Worm (Caenorhabditis elegans) whole organism, L2 larva: Measurements from ENCODE around the gene kle-2.

Experiments
- C34F6.9 ChIP-seq: fragments of 150-350 bp; optimal IDR thresholded peaks from 2 replicates; lab custom pipeline; 2014; ENCODE audit warnings: missing biosample characterization, missing genetic modification characterization
- F13H6.1 ChIP-seq: sonication (generic microtip); optimal IDR thresholded peaks from 2 replicates; lab custom pipeline; 2016; ENCODE audit warnings: missing genetic modification characterization, missing compliant biosample characterization
- R02D3.7 ChIP-seq: fragments of 150-350 bp; optimal IDR thresholded peaks from 2 replicates; lab custom pipeline; 2014; ENCODE audit warnings: missing biosample characterization, missing genetic modification characterization
- Y55F3AM.14 ChIP-seq: fragments of 200-800 bp; sonication (Bioruptor generic); optimal IDR thresholded peaks from 2 replicates; lab custom pipeline; 2018; ENCODE audit warnings: mild to moderate bottlenecking, missing genetic modification characterization, missing compliant biosample characterization
- ZK546.5 ChIP-seq: sonication (generic microtip); optimal IDR thresholded peaks from 2 replicates; lab custom pipeline; 2017; ENCODE audit warnings: missing biosample characterization, missing genetic modification characterization
- alr-1 ChIP-seq: fragments of 150-350 bp; optimal IDR thresholded peaks from 2 replicates; lab custom pipeline; 2014; ENCODE audit warnings: missing biosample characterization, missing genetic modification characterization
- ama-1 ChIP-seq: fragments of 150-350 bp; optimal IDR thresholded peaks from 2 replicates; lab custom pipeline; 2018; ENCODE audit warnings: inconsistent platforms
- blmp-1 ChIP-seq: sonication (generic microtip); optimal IDR thresholded peaks from 2 replicates; lab custom pipeline; 2017; ENCODE audit warnings: missing genetic modification characterization, mild to moderate bottlenecking, missing compliant biosample characterization, antibody characterized with exemption, moderate library complexity; ENCODE audit not compliant: insufficient read depth
- ceh-16 ChIP-seq: fragments of 150-350 bp; optimal IDR thresholded peaks from 2 replicates; lab custom pipeline; 2014; ENCODE audit warnings: missing biosample characterization, missing genetic modification characterization
- crh-2 ChIP-seq: sonication (generic microtip); optimal IDR thresholded peaks from 2 replicates; lab custom pipeline; 2017; ENCODE audit warnings: missing biosample characterization, missing genetic modification characterization
- dmd-4 ChIP-seq: sonication (generic microtip); optimal IDR thresholded peaks from 2 replicates; lab custom pipeline; 2017; ENCODE audit warnings: missing biosample characterization, missing genetic modification characterization
- elt-3 ChIP-seq: sonication (generic microtip); optimal IDR thresholded peaks from 2 replicates; lab custom pipeline; 2017; ENCODE audit warnings: missing biosample characterization, missing genetic modification characterization
- gmeb-1 ChIP-seq: fragments of 150-350 bp; optimal IDR thresholded peaks from 2 replicates; lab custom pipeline; 2014; ENCODE audit warnings: missing biosample characterization, missing genetic modification characterization
- lin-11 ChIP-seq: fragments of 150-350 bp; sonication (generic microtip); optimal IDR thresholded peaks from 2 replicates; lab custom pipeline; 2014; ENCODE audit warnings: missing biosample characterization, missing genetic modification characterization, inconsistent platforms, mixed read lengths
- lin-39 ChIP-seq: fragments of 150-350 bp; optimal IDR thresholded peaks from 2 replicates; lab custom pipeline; 2014; ENCODE audit warnings: missing biosample characterization, missing genetic modification reagents, missing genetic modification characterization
- lsy-2 ChIP-seq, 2 experiments: fragments of 150-350 bp in 1 of 2; sonication (generic microtip) in 1 of 2; optimal IDR thresholded peaks; 2 replicates each; lab custom pipeline; 2014 to 2017; ENCODE audit warnings: missing biosample characterization in 2 of 2, missing genetic modification characterization in 2 of 2
- mab-5 ChIP-seq: fragments of 150-350 bp; optimal IDR thresholded peaks from 2 replicates; lab custom pipeline; 2014; ENCODE audit warnings: missing biosample characterization, missing genetic modification characterization
- mbf-1 ChIP-seq: sonication (generic microtip); optimal IDR thresholded peaks from 2 replicates; lab custom pipeline; 2017; ENCODE audit warnings: missing biosample characterization, missing genetic modification characterization
- nhr-10 ChIP-seq: sonication (generic microtip); optimal IDR thresholded peaks from 2 replicates; lab custom pipeline; 2017; ENCODE audit warnings: missing biosample characterization, missing genetic modification characterization
- nhr-11 ChIP-seq: fragments of 150-350 bp; optimal IDR thresholded peaks from 2 replicates; lab custom pipeline; 2014; ENCODE audit warnings: missing biosample characterization, missing genetic modification characterization
- nhr-129 ChIP-seq: fragments of 150-350 bp; optimal IDR thresholded peaks from 2 replicates; lab custom pipeline; 2014; ENCODE audit warnings: missing biosample characterization, missing genetic modification characterization
- nhr-21 ChIP-seq: fragments of 150-350 bp; optimal IDR thresholded peaks from 2 replicates; lab custom pipeline; 2014; ENCODE audit warnings: missing biosample characterization, missing genetic modification characterization
- nhr-23 ChIP-seq: fragments of 150-350 bp; optimal IDR thresholded peaks from 2 replicates; lab custom pipeline; 2014; ENCODE audit warnings: missing biosample characterization, missing genetic modification reagents, missing genetic modification characterization
- nhr-25 ChIP-seq: fragments of 150-350 bp; sonication (generic microtip); optimal IDR thresholded peaks from 3 replicates; lab custom pipeline; 2014; ENCODE audit warnings: missing biosample characterization, missing genetic modification characterization
- nhr-6 ChIP-seq: fragments of 150-350 bp; optimal IDR thresholded peaks from 2 replicates; lab custom pipeline; 2014; ENCODE audit warnings: missing biosample characterization, missing genetic modification characterization
- nhr-77 ChIP-seq: fragments of 150-350 bp; optimal IDR thresholded peaks from 2 replicates; lab custom pipeline; 2014; ENCODE audit warnings: missing biosample characterization, missing genetic modification characterization
- sem-4 ChIP-seq: fragments of 150-350 bp; optimal IDR thresholded peaks from 2 replicates; lab custom pipeline; 2014; ENCODE audit warnings: missing biosample characterization, missing genetic modification reagents, missing genetic modification characterization
- sma-3 ChIP-seq: sonication (generic microtip); optimal IDR thresholded peaks from 2 replicates; lab custom pipeline; 2016; ENCODE audit warnings: missing genetic modification reagents, missing genetic modification characterization, missing compliant biosample characterization
- sma-9 ChIP-seq, 2 experiments: fragments of 150-350 bp in 1 of 2; sonication (generic microtip) in 1 of 2; optimal IDR thresholded peaks; 2 replicates each; lab custom pipeline; 2014 to 2016; ENCODE audit warnings: missing genetic modification characterization in 2 of 2, mild to moderate bottlenecking in 1 of 2, missing biosample characterization in 1 of 2, missing compliant biosample characterization in 1 of 2, missing genetic modification reagents in 1 of 2, moderate library complexity in 1 of 2
- snpc-4 ChIP-seq: fragments of 150-350 bp; optimal IDR thresholded peaks from 2 replicates; lab custom pipeline; 2014; ENCODE audit warnings: missing biosample characterization, missing genetic modification characterization
- unc-39 ChIP-seq: fragments of 150-350 bp; optimal IDR thresholded peaks from 2 replicates; lab custom pipeline; 2014; ENCODE audit warnings: missing biosample characterization, missing genetic modification characterization
- unc-55 ChIP-seq: fragments of 150-350 bp; sonication (generic microtip); optimal IDR thresholded peaks from 3 replicates; lab custom pipeline; 2014; ENCODE audit warnings: missing biosample characterization, missing genetic modification reagents, missing genetic modification characterization
- unc-62 ChIP-seq: fragments of 150-350 bp; optimal IDR thresholded peaks from 2 replicates; lab custom pipeline; 2014; ENCODE audit warnings: missing biosample characterization, missing genetic modification reagents, missing genetic modification characterization
- zag-1 ChIP-seq: fragments of 150-350 bp; optimal IDR thresholded peaks from 2 replicates; lab custom pipeline; 2014; ENCODE audit warnings: missing biosample characterization, missing genetic modification characterization
- ztf-11 ChIP-seq: sonication (generic microtip); optimal IDR thresholded peaks from 2 replicates; lab custom pipeline; 2017; ENCODE audit warnings: missing biosample characterization, missing genetic modification characterization
- ztf-4 ChIP-seq: fragments of 150-350 bp; optimal IDR thresholded peaks from 2 replicates; lab custom pipeline; 2014; ENCODE audit warnings: missing biosample characterization, missing genetic modification characterization

The kle-2 gene

ce11 chrIII:7897733-7898132 lies 43.8 kb upstream of the kle-2 start:
- TF ChIP-seq sma-3 (GFP tag; lab: Kevin White, UChicago) (peak; percentile 55), ztf-4 (tag; lab: Kevin White, UChicago) (no peak), blmp-1 (tag; lab: Kevin White, UChicago) (peak; percentile 1), nhr-21 (tag; lab: Kevin White, UChicago) (peak; percentile 81), mab-5 (tag; lab: Kevin White, UChicago) (no peak), nhr-77 (tag; lab: Kevin White, UChicago) (no peak), R02D3.7 (no peak), snpc-4 (tag; lab: Kevin White, UChicago) (no peak), nhr-6 (no peak), nhr-25 (tag; lab: Kevin White, UChicago) (peak; percentile 76), elt-3 (tag; lab: Kevin White, UChicago) (no peak), dmd-4 (no peak), lsy-2 (tag; optimal IDR thresholded peaks at IDR 0.05; lab: Kevin White, UChicago) (peak in 1 of 2 experiments; percentile 48), sma-9 (GFP tag; optimal IDR thresholded peaks at IDR 0.05; lab: Kevin White, UChicago) (peak; percentile 73), sma-9 (tag; optimal IDR thresholded peaks at IDR 0.05; lab: Kevin White, UChicago) (no peak), gmeb-1 (peak; percentile 45), nhr-11 (tag; lab: Kevin White, UChicago) (no peak), unc-39 (tag; lab: Kevin White, UChicago) (no peak), unc-62 (GFP tag; lab: Kevin White, UChicago) (no peak)

- no peak for TF ChIP-seq sma-9 (GFP tag; optimal IDR thresholded peaks at IDR 0.05; lab: Kevin White, UChicago)
- no peak for TF ChIP-seq sma-9 (tag; optimal IDR thresholded peaks at IDR 0.05; lab: Kevin White, UChicago)
- no peak for TF ChIP-seq C34F6.9 (tag; lab: Kevin White, UChicago)
- no peak for TF ChIP-seq mab-5 (tag; lab: Kevin White, UChicago)
- no peak for TF ChIP-seq unc-55
- TF ChIP-seq ZK546.5 (tag; lab: Kevin White, UChicago) = no peak
- no peak for TF ChIP-seq lsy-2 (tag; optimal IDR thresholded peaks at IDR 0.05; lab: Kevin White, UChicago)
- TF ChIP-seq lin-11 (tag; lab: Kevin White, UChicago) = no peak
- TF ChIP-seq nhr-77 (tag; lab: Kevin White, UChicago) = no peak
- no peak for TF ChIP-seq nhr-10
- no peak for TF ChIP-seq Y55F3AM.14
- TF ChIP-seq ama-1 (lab: Kevin White, UChicago) = no peak
- no peak for TF ChIP-seq sem-4 (tag; lab: Kevin White, UChicago)
- no peak for TF ChIP-seq alr-1 (tag; lab: Kevin White, UChicago)
- no peak for TF ChIP-seq ztf-11 (tag; lab: Kevin White, UChicago)
- TF ChIP-seq lin-39 (tag; lab: Kevin White, UChicago) = no peak
- TF ChIP-seq mbf-1 = no peak
- no peak for TF ChIP-seq zag-1 (tag; lab: Kevin White, UChicago)
- no peak for TF ChIP-seq F13H6.1 (tag; lab: Kevin White, UChicago)
- TF ChIP-seq nhr-23 = no peak
These were observed 40.8 kb upstream of the kle-2 start, which contains the start of gene best-24 for ce11 chrIII:7900733-7901132. best-24 (plus strand) TSS chrIII:7901033.

ce11 chrIII:7903427-7903826 lies 38.1 kb upstream of the kle-2 start:
- no peak for TF ChIP-seq sma-9 (GFP tag; optimal IDR thresholded peaks at IDR 0.05; lab: Kevin White, UChicago)
- no peak for TF ChIP-seq sma-9 (tag; optimal IDR thresholded peaks at IDR 0.05; lab: Kevin White, UChicago)
- TF ChIP-seq crh-2 (tag; lab: Kevin White, UChicago) = no peak
- TF ChIP-seq ceh-16 (tag; lab: Kevin White, UChicago) = no peak
- TF ChIP-seq ZK546.5 (tag; lab: Kevin White, UChicago) = no peak
- no peak for TF ChIP-seq unc-39 (tag; lab: Kevin White, UChicago)
- TF ChIP-seq Y55F3AM.14 = no peak
- TF ChIP-seq, all 48 proteins: peak for 0

- TF ChIP-seq sem-4 (tag; lab: Kevin White, UChicago) (no peak), nhr-23 (no peak), lsy-2 (tag; optimal IDR thresholded peaks at IDR 0.05; lab: Kevin White, UChicago) (peak in 1 of 2 experiments; percentile 6), dmd-4 (no peak), nhr-129 (tag; lab: Kevin White, UChicago) (no peak)
- TF ChIP-seq, all 48 proteins: peak for 1
These were observed 34.0 kb upstream of the kle-2 start, which contains the start of gene pcp-5 for ce11 chrIII:7907515-7907914. pcp-5 (minus strand) TSS chrIII:7907615.
